Fruit fly (Drosophila melanogaster): ENCODE measurements around the gene CG6005.

dm6 chr3R:19060173-19060572 lies 36.3 kb upstream of the CG6005 start:
- TF ChIP-seq insv (optimal IDR thresholded peaks at IDR 0.05), result no peak
- no peak for TF ChIP-seq Sin3A (optimal IDR thresholded peaks at IDR 0.05)
- TF ChIP-seq psq (optimal IDR thresholded peaks at IDR 0.05), result no peak
- TF ChIP-seq h (optimal IDR thresholded peaks at IDR 0.05), result no peak

Measured in Kc167 (cell line).